Worm (Caenorhabditis elegans): ENCODE measurements around the gene elc-2.

Gene elc-2

ce11 chrX:1777988-1778387 lies at the start of gene elc-2:
Gene elc-2 (minus strand): TSS chrX:1778088.
- no peak for TF ChIP-seq mab-9 (GFP tag; IDR thresholded peaks at IDR 0.05)
- TF ChIP-seq nhr-84 (tag; optimal IDR thresholded peaks at IDR 0.05), result no peak
- no peak for TF ChIP-seq hlh-17 (GFP tag; optimal IDR thresholded peaks at IDR 0.05; ENCODE audit: borderline replicate concordance)
- no peak for TF ChIP-seq hpl-2 (GFP tag; optimal IDR thresholded peaks at IDR 0.05)
- TF ChIP-seq lin-39 (tag; optimal IDR thresholded peaks at IDR 0.05), result no peak
- TF ChIP-seq ceh-8 (GFP tag; optimal IDR thresholded peaks at IDR 0.05), result peak; percentile 56
- TF ChIP-seq egl-13 (tag; optimal IDR thresholded peaks at IDR 0.05), result no peak
- TF ChIP-seq nhr-19 (GFP tag; conservative IDR thresholded peaks at IDR 0.05), result no peak

DNA sequence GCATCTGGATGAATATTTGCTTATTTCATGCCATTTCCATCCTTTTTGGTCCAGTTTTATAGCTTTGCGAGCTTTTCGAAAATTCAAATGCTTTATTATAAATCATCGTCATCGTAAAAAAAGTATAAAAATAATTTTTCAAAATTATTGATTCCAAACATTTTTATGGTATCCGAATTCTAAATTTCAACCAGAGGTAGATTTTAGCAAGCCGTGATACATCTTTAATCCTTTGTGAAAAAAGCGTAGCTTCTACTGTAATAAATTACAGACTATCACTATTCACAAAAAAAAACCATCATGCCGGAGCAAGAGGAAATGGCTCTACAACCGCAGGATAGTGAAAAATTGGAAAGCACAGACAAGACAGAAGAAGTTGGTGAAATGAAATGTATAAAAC lies 48.3 kb upstream of the elc-2 start, which contains the start of gene C14E2.1:
C14E2.1 (plus strand) TSS at position 301 of the 400 bp plus-strand sequence.
- no peak for TF ChIP-seq snu-23 (GFP tag; optimal IDR thresholded peaks at IDR 0.05)
- TF ChIP-seq fkh-8 (tag; optimal IDR thresholded peaks at IDR 0.05), result no peak
- no peak for TF ChIP-seq unc-130 (tag; optimal IDR thresholded peaks at IDR 0.05)
- TF ChIP-seq nhr-85 (tag), result no peak
- no peak for TF ChIP-seq fkh-10 (GFP tag; optimal IDR thresholded peaks at IDR 0.05)
- TF ChIP-seq rnt-1 (tag; optimal IDR thresholded peaks at IDR 0.05), result no peak

ce11 chrX:1825290-1825832 lies 47.5 kb upstream of the elc-2 start, which contains the start of gene C14E2.5:
Gene C14E2.5 (minus strand): TSS chrX:1825340.
- TF ChIP-seq nhr-28 (tag; optimal IDR thresholded peaks at IDR 0.05) (no peak), ceh-63 (GFP tag; optimal IDR thresholded peaks at IDR 0.05) (no peak), tbx-2 (tag; optimal IDR thresholded peaks at IDR 0.05) (no peak), hlh-17 (GFP tag; optimal IDR thresholded peaks at IDR 0.05; ENCODE audit: borderline replicate concordance) (no peak), zag-1 (tag; optimal IDR thresholded peaks at IDR 0.05) (no peak), alr-1 (tag; optimal IDR thresholded peaks at IDR 0.05; ENCODE audit: borderline replicate concordance) (no peak), elt-2 (tag; optimal IDR thresholded peaks at IDR 0.05) (no peak), mep-1 (tag; optimal IDR thresholded peaks at IDR 0.05) (no peak)

- TF ChIP-seq nhr-12 (tag; optimal IDR thresholded peaks at IDR 0.05), result no peak
- TF ChIP-seq nhr-237 (tag; optimal IDR thresholded peaks at IDR 0.05), result no peak
- no peak for TF ChIP-seq ceh-90 (tag; optimal IDR thresholded peaks at IDR 0.05)
- no peak for TF ChIP-seq fkh-4 (tag; optimal IDR thresholded peaks at IDR 0.05; ENCODE audit: borderline replicate concordance)
- no peak for TF ChIP-seq nhr-20 (tag; optimal IDR thresholded peaks at IDR 0.05)
- TF ChIP-seq tlp-1 (tag; optimal IDR thresholded peaks at IDR 0.05), result no peak
- no peak for TF ChIP-seq ceh-63 (GFP tag; optimal IDR thresholded peaks at IDR 0.05)
- no peak for TF ChIP-seq jun-1 (tag; optimal IDR thresholded peaks at IDR 0.05)
- TF ChIP-seq nhr-71 (tag; optimal IDR thresholded peaks at IDR 0.05), result no peak
- TF ChIP-seq F16B12.6 (tag; optimal IDR thresholded peaks at IDR 0.05), result no peak
- TF ChIP-seq mef-2 (tag; optimal IDR thresholded peaks at IDR 0.05), result no peak
- no peak for TF ChIP-seq nhr-19 (GFP tag; conservative IDR thresholded peaks at IDR 0.05)
- TF ChIP-seq pqm-1 (tag; optimal IDR thresholded peaks at IDR 0.05), result no peak
- no peak for TF ChIP-seq ztf-4 (tag; optimal IDR thresholded peaks at IDR 0.05)
- TF ChIP-seq vab-15 (tag; optimal IDR thresholded peaks at IDR 0.05), result no peak
- TF ChIP-seq grh-1 (GFP tag; IDR thresholded peaks at IDR 0.05), result no peak
- TF ChIP-seq fos-1 (tag; optimal IDR thresholded peaks at IDR 0.05), result no peak
- TF ChIP-seq irx-1 (tag; optimal IDR thresholded peaks at IDR 0.05), result no peak
These were observed 43.3 kb upstream of the elc-2 start, which contains the start of gene C14E2.4 for ce11 chrX:1821235-1821634. Gene C14E2.4 (minus strand): TSS chrX:1821335.

Data from whole organism, L1 larva.